Worm (Caenorhabditis elegans) whole organism, mixed stage, embryonic: Measurements from ENCODE around the gene emc-5.

Experiments
- M03D4.4 ChIP-seq: sonication (generic microtip); optimal IDR thresholded peaks from 2 replicates; lab custom pipeline; 2017; ENCODE audit warnings: mild to moderate bottlenecking, missing genetic modification characterization, missing compliant biosample characterization
- blmp-1 ChIP-seq: fragments of 150-350 bp; optimal IDR thresholded peaks from 2 replicates; lab custom pipeline; 2014; ENCODE audit warnings: missing biosample characterization, missing genetic modification characterization
- ceh-39 ChIP-seq: fragments of 150-350 bp; optimal IDR thresholded peaks from 2 replicates; lab custom pipeline; 2014; ENCODE audit warnings: missing biosample characterization, missing genetic modification characterization
- ceh-43 ChIP-seq: fragments of 200-800 bp; sonication (Bioruptor generic); optimal IDR thresholded peaks from 2 replicates; lab custom pipeline; 2018; ENCODE audit warnings: mild to moderate bottlenecking, missing genetic modification characterization, moderate library complexity, missing compliant biosample characterization
- ceh-83 ChIP-seq: fragments of 200-800 bp; sonication (Bioruptor generic); optimal IDR thresholded peaks from 2 replicates; lab custom pipeline; 2018; ENCODE audit warnings: mild to moderate bottlenecking, missing genetic modification characterization, missing compliant biosample characterization
- ces-1 ChIP-seq: fragments of 150-350 bp; optimal IDR thresholded peaks from 2 replicates; lab custom pipeline; 2014; ENCODE audit warnings: missing biosample characterization, missing genetic modification reagents, missing genetic modification characterization
- cnd-1 ChIP-seq: fragments of 200-800 bp; sonication (Bioruptor generic); optimal IDR thresholded peaks from 2 replicates; lab custom pipeline; 2018; ENCODE audit warnings: mild to moderate bottlenecking, missing genetic modification characterization, missing compliant biosample characterization
- drap-1 ChIP-seq: fragments of 200-800 bp; sonication (Bioruptor generic); optimal IDR thresholded peaks from 3 replicates; lab custom pipeline; 2018; ENCODE audit warnings: mild to moderate bottlenecking, missing genetic modification characterization, missing compliant biosample characterization
- elt-1 ChIP-seq: sonication (generic microtip); optimal IDR thresholded peaks from 2 replicates; lab custom pipeline; 2017; ENCODE audit warnings: missing genetic modification characterization, mild to moderate bottlenecking, missing compliant biosample characterization, antibody characterized with exemption, moderate library complexity, borderline replicate concordance; ENCODE audit not compliant: insufficient read depth
- elt-3 ChIP-seq: fragments of 150-350 bp; optimal IDR thresholded peaks from 2 replicates; lab custom pipeline; 2014; ENCODE audit warnings: missing biosample characterization, missing genetic modification characterization
- flh-1 ChIP-seq: fragments of 200-800 bp; sonication (Bioruptor generic); optimal IDR thresholded peaks from 2 replicates; lab custom pipeline; 2018; ENCODE audit warnings: mild to moderate bottlenecking, missing genetic modification characterization, moderate library complexity, missing compliant biosample characterization
- ham-2 ChIP-seq: fragments of 200-800 bp; sonication (Bioruptor generic); optimal IDR thresholded peaks from 2 replicates; lab custom pipeline; 2018; ENCODE audit warnings: mild to moderate bottlenecking, missing genetic modification characterization, missing compliant biosample characterization
- hlh-1 ChIP-seq: fragments of 150-350 bp; optimal IDR thresholded peaks from 2 replicates; lab custom pipeline; 2014; ENCODE audit warnings: missing biosample characterization, missing genetic modification reagents, missing genetic modification characterization
- lin-13 ChIP-seq: fragments of 150-350 bp; optimal IDR thresholded peaks from 2 replicates; lab custom pipeline; 2014; ENCODE audit warnings: missing biosample characterization, missing genetic modification characterization
- lin-32 ChIP-seq: fragments of 200-800 bp; sonication (Bioruptor generic); optimal IDR thresholded peaks from 2 replicates; lab custom pipeline; 2018; ENCODE audit warnings: mild to moderate bottlenecking, missing genetic modification characterization, missing compliant biosample characterization
- lsy-2 ChIP-seq: fragments of 150-350 bp; optimal IDR thresholded peaks from 2 replicates; lab custom pipeline; 2014; ENCODE audit warnings: missing biosample characterization, missing genetic modification characterization
- mab-5 ChIP-seq: fragments of 150-350 bp; optimal IDR thresholded peaks from 2 replicates; lab custom pipeline; 2014; ENCODE audit warnings: missing biosample characterization, missing genetic modification characterization
- mep-1 ChIP-seq: fragments of 150-350 bp; optimal IDR thresholded peaks from 2 replicates; lab custom pipeline; 2017; ENCODE audit warnings: missing biosample characterization, missing genetic modification reagents, missing genetic modification characterization, inconsistent platforms
- mls-2 ChIP-seq: sonication (generic microtip); optimal IDR thresholded peaks from 2 replicates; lab custom pipeline; 2016; ENCODE audit warnings: mild to moderate bottlenecking, missing genetic modification characterization, moderate library complexity, missing compliant biosample characterization
- nhr-12 ChIP-seq: fragments of 150-350 bp; optimal IDR thresholded peaks from 2 replicates; lab custom pipeline; 2014; ENCODE audit warnings: missing biosample characterization, missing genetic modification characterization
- nhr-2 ChIP-seq: fragments of 150-350 bp; optimal IDR thresholded peaks from 2 replicates; lab custom pipeline; 2014; ENCODE audit warnings: missing biosample characterization, missing genetic modification characterization
- nhr-237 ChIP-seq: fragments of 150-350 bp; optimal IDR thresholded peaks from 2 replicates; lab custom pipeline; 2014; ENCODE audit warnings: missing biosample characterization, missing genetic modification characterization
- nhr-28 ChIP-seq: fragments of 150-350 bp; optimal IDR thresholded peaks from 2 replicates; lab custom pipeline; 2014; ENCODE audit warnings: missing biosample characterization, missing genetic modification characterization
- nhr-76 ChIP-seq: sonication (generic microtip); optimal IDR thresholded peaks from 2 replicates; lab custom pipeline; 2017; ENCODE audit warnings: missing biosample characterization, missing genetic modification characterization
- pha-4 ChIP-seq: fragments of 150-350 bp; optimal IDR thresholded peaks from 2 replicates; lab custom pipeline; 2018; ENCODE audit warnings: missing biosample characterization, missing genetic modification reagents, missing genetic modification characterization
- sem-2 ChIP-seq: fragments of 200-800 bp; sonication (Bioruptor generic); optimal IDR thresholded peaks from 2 replicates; lab custom pipeline; 2018; ENCODE audit warnings: mild to moderate bottlenecking, missing genetic modification characterization, missing compliant biosample characterization
- snpc-4 ChIP-seq: fragments of 150-350 bp; optimal IDR thresholded peaks from 2 replicates; lab custom pipeline; 2014; ENCODE audit warnings: missing biosample characterization, missing genetic modification characterization
- sptf-1 ChIP-seq: sonication (generic microtip); optimal IDR thresholded peaks from 2 replicates; lab custom pipeline; 2017; ENCODE audit warnings: mild to moderate bottlenecking, missing genetic modification characterization, moderate library complexity, missing compliant biosample characterization
- unc-120 ChIP-seq: sonication (generic microtip); optimal IDR thresholded peaks from 2 replicates; lab custom pipeline; 2017; ENCODE audit warnings: missing genetic modification characterization, missing compliant biosample characterization; ENCODE audit not compliant: poor library complexity, severe bottlenecking
- unc-39 ChIP-seq: fragments of 150-350 bp; optimal IDR thresholded peaks from 2 replicates; lab custom pipeline; 2014; ENCODE audit warnings: missing biosample characterization, missing genetic modification characterization
- unc-62 ChIP-seq: fragments of 150-350 bp; optimal IDR thresholded peaks from 2 replicates; lab custom pipeline; 2014; ENCODE audit warnings: missing biosample characterization, missing genetic modification reagents, missing genetic modification characterization
- zip-8 ChIP-seq: fragments of 150-350 bp; optimal IDR thresholded peaks from 2 replicates; lab custom pipeline; 2014; ENCODE audit warnings: missing biosample characterization, missing genetic modification characterization
- ztf-11 ChIP-seq: fragments of 150-350 bp; optimal IDR thresholded peaks from 2 replicates; lab custom pipeline; 2014; ENCODE audit warnings: missing biosample characterization, missing genetic modification characterization

emc-5 gene

ce11 chrII:11496767-11497166 is at the start of gene emc-5:
TSS of gene emc-5 (plus strand) at chrII:11496780.
- TF ChIP-seq lin-32 = no peak
- TF ChIP-seq snpc-4 = no peak
- TF ChIP-seq mab-5 (tag; lab: Kevin White, UChicago) = no peak
- TF ChIP-seq hlh-1 (tag; lab: Kevin White, UChicago) = peak; percentile 66
- peak; percentile 57 for TF ChIP-seq unc-120 (tag; lab: Kevin White, UChicago)
- TF ChIP-seq ztf-11 (tag; lab: Kevin White, UChicago) = no peak
- TF ChIP-seq nhr-76 (tag; lab: Kevin White, UChicago) = no peak
- TF ChIP-seq sem-2 (GFP tag; lab: Kevin White, UChicago) = no peak
- TF ChIP-seq unc-62 (GFP tag; lab: Kevin White, UChicago) = peak; percentile 49
- no peak for TF ChIP-seq pha-4 (tag; lab: Kevin White, UChicago)
- no peak for TF ChIP-seq lsy-2 (tag; lab: Kevin White, UChicago)
- TF ChIP-seq unc-39 (tag; lab: Kevin White, UChicago) = no peak
- no peak for TF ChIP-seq elt-1 (tag; lab: Kevin White, UChicago)
- no peak for TF ChIP-seq ham-2 (GFP tag; lab: Kevin White, UChicago)
- TF ChIP-seq flh-1 (GFP tag; lab: Kevin White, UChicago) = no peak
- TF ChIP-seq cnd-1 = no peak
- TF ChIP-seq ceh-43 (GFP tag; lab: Kevin White, UChicago) = no peak
- no peak for TF ChIP-seq lin-13
- TF ChIP-seq sptf-1 = no peak
- TF ChIP-seq blmp-1 (tag; lab: Kevin White, UChicago) = no peak

ce11 chrII:11448753-11449152 is 47.8 kb upstream of the emc-5 start, which contains the start of gene W02B12.1:
TSS of gene W02B12.1 (plus strand) at chrII:11449021.
- TF ChIP-seq pha-4 (tag; lab: Kevin White, UChicago) (no peak), unc-62 (GFP tag; lab: Kevin White, UChicago) (no peak), hlh-1 (tag; lab: Kevin White, UChicago) (no peak), ham-2 (GFP tag; lab: Kevin White, UChicago) (no peak), lsy-2 (tag; lab: Kevin White, UChicago) (no peak), nhr-237 (tag; lab: Kevin White, UChicago) (no peak), mab-5 (tag; lab: Kevin White, UChicago) (no peak), cnd-1 (no peak), nhr-28 (tag; lab: Kevin White, UChicago) (no peak), sptf-1 (no peak), blmp-1 (tag; lab: Kevin White, UChicago) (no peak), elt-1 (tag; lab: Kevin White, UChicago) (no peak), ztf-11 (tag; lab: Kevin White, UChicago) (no peak)

ce11 chrII:11450882-11451281 is 45.7 kb upstream of the emc-5 start:
- no peak for TF ChIP-seq lin-13
- no peak for TF ChIP-seq ham-2 (GFP tag; lab: Kevin White, UChicago)
- no peak for TF ChIP-seq ceh-83 (GFP tag; lab: Kevin White, UChicago)
- no peak for TF ChIP-seq pha-4 (tag; lab: Kevin White, UChicago)
- TF ChIP-seq sptf-1 = no peak
- TF ChIP-seq lin-32 = no peak
- no peak for TF ChIP-seq M03D4.4 (tag; lab: Kevin White, UChicago)
- TF ChIP-seq mep-1 (tag; lab: Kevin White, UChicago) = no peak
- no peak for TF ChIP-seq drap-1
- no peak for TF ChIP-seq zip-8 (tag; lab: Kevin White, UChicago)
- TF ChIP-seq blmp-1 (tag; lab: Kevin White, UChicago) = no peak

ce11 chrII:11451738-11452137 is 44.8 kb upstream of the emc-5 start:
- no peak for TF ChIP-seq mls-2 (tag; lab: Kevin White, UChicago)
- TF ChIP-seq lin-32 = no peak
- no peak for TF ChIP-seq nhr-2 (tag; lab: Kevin White, UChicago)
- no peak for TF ChIP-seq unc-62 (GFP tag; lab: Kevin White, UChicago)
- no peak for TF ChIP-seq pha-4 (tag; lab: Kevin White, UChicago)
- no peak for TF ChIP-seq zip-8 (tag; lab: Kevin White, UChicago)
- TF ChIP-seq mab-5 (tag; lab: Kevin White, UChicago) = no peak
- TF ChIP-seq sem-2 (GFP tag; lab: Kevin White, UChicago) = no peak

- no peak for TF ChIP-seq unc-62 (GFP tag; lab: Kevin White, UChicago)
- no peak for TF ChIP-seq ces-1 (GFP tag; lab: Kevin White, UChicago)
- no peak for TF ChIP-seq drap-1
- TF ChIP-seq pha-4 (tag; lab: Kevin White, UChicago) = no peak
- TF ChIP-seq nhr-28 (tag; lab: Kevin White, UChicago) = no peak
- TF ChIP-seq elt-3 = no peak
- TF ChIP-seq ceh-39 = no peak
- TF ChIP-seq nhr-12 (tag; lab: Kevin White, UChicago) = no peak
- no peak for TF ChIP-seq M03D4.4 (tag; lab: Kevin White, UChicago)
- TF ChIP-seq nhr-2 (tag; lab: Kevin White, UChicago) = no peak
- no peak for TF ChIP-seq hlh-1 (tag; lab: Kevin White, UChicago)
- TF ChIP-seq mep-1 (tag; lab: Kevin White, UChicago) = no peak
- no peak for TF ChIP-seq mab-5 (tag; lab: Kevin White, UChicago)
- TF ChIP-seq unc-39 (tag; lab: Kevin White, UChicago) = no peak
- TF ChIP-seq, all 35 proteins: peak for 0
Observed at ce11 chrII:11452498-11453005, 44.0 kb upstream of the emc-5 start, which contains the start of gene rsp-2. TSS of gene rsp-2 (minus strand) at chrII:11452955.
